Worm (Caenorhabditis elegans) whole organism, L4 larva: ENCODE measurements around the gene gsr-1.
A peak's percentile ranks its signal among the peaks of the same experiment; 100 is the strongest.

ENCODE experiments used
- F37D6.2 ChIP-seq: sonication (generic microtip); optimal IDR thresholded peaks from 2 replicates; lab custom pipeline; 2016; ENCODE audit warnings: mild to moderate bottlenecking, missing genetic modification characterization, missing compliant biosample characterization
- F49E8.2 ChIP-seq: sonication (generic microtip); optimal IDR thresholded peaks from 2 replicates; lab custom pipeline; 2016; ENCODE audit warnings: missing compliant biosample characterization, mild to moderate bottlenecking, missing genetic modification characterization, borderline replicate concordance
- R02D3.7 ChIP-seq: fragments of 150-350 bp; sonication (generic microtip); optimal IDR thresholded peaks from 3 replicates; lab custom pipeline; 2014; ENCODE audit warnings: missing biosample characterization, missing genetic modification characterization
- Y105C5A.15 ChIP-seq: fragments of 200-800 bp; sonication (Bioruptor generic); IDR thresholded peaks from 2 replicates; pipeline ENCODE4 v1.3.6; 2022; ENCODE audit warnings: missing genetic modification characterization, missing compliant biosample characterization
- Y75B8A.6 ChIP-seq: fragments of 200-800 bp; sonication (Bioruptor generic); IDR thresholded peaks from 2 replicates; pipeline ENCODE4 v1.3.6; 2022; ENCODE audit warnings: missing genetic modification reagents, missing genetic modification characterization, missing compliant biosample characterization
- ZK337.2 ChIP-seq: fragments of 200-800 bp; sonication (Bioruptor generic); IDR thresholded peaks from 2 replicates; pipeline ENCODE4 v1.3.6; 2022; ENCODE audit warnings: missing genetic modification reagents, missing genetic modification characterization, missing compliant biosample characterization
- ama-1 ChIP-seq: fragments of 150-350 bp; optimal IDR thresholded peaks from 2 replicates; lab custom pipeline; 2014; ENCODE audit warnings: inconsistent platforms, mixed read lengths
- attf-4 ChIP-seq: sonication (generic microtip); optimal IDR thresholded peaks from 3 replicates; lab custom pipeline; 2017; ENCODE audit warnings: missing biosample characterization, missing genetic modification characterization
- ceh-20 ChIP-seq: fragments of 200-800 bp; sonication (Bioruptor generic); IDR thresholded peaks from 2 replicates; pipeline ENCODE4 v1.3.6; 2022; ENCODE audit warnings: missing genetic modification reagents, missing genetic modification characterization, missing compliant biosample characterization
- ceh-28 ChIP-seq: fragments of 150-350 bp; optimal IDR thresholded peaks from 2 replicates; lab custom pipeline; 2014; ENCODE audit warnings: missing biosample characterization, missing genetic modification reagents, missing genetic modification characterization
- ceh-32 ChIP-seq: sonication (generic microtip); optimal IDR thresholded peaks from 2 replicates; lab custom pipeline; 2016; ENCODE audit warnings: mild to moderate bottlenecking, missing genetic modification characterization, missing compliant biosample characterization; ENCODE audit not compliant: poor library complexity
- ces-1 ChIP-seq: fragments of 150-350 bp; sonication (generic microtip); optimal IDR thresholded peaks from 4 replicates; lab custom pipeline; 2014; ENCODE audit warnings: missing biosample characterization, missing genetic modification reagents, missing genetic modification characterization
- ctbp-1 ChIP-seq: fragments of 200-800 bp; sonication (Bioruptor generic); IDR thresholded peaks from 2 replicates; pipeline ENCODE4 v1.3.6; 2022; ENCODE audit warnings: missing genetic modification reagents, missing genetic modification characterization, missing compliant biosample characterization
- daf-16 ChIP-seq, 3 experiments: sonication (generic microtip); optimal IDR thresholded peaks; 2 replicates each; lab custom pipeline; 2016 to 2017; ENCODE audit warnings: missing genetic modification characterization in 3 of 3, missing genetic modification reagents in 3 of 3, mild to moderate bottlenecking in 2 of 3, missing compliant biosample characterization in 2 of 3, missing biosample characterization in 1 of 3, moderate library complexity in 1 of 3
- dpl-1 ChIP-seq: fragments of 150-350 bp; optimal IDR thresholded peaks from 2 replicates; lab custom pipeline; 2014; ENCODE audit warnings: missing biosample characterization, missing genetic modification reagents, missing genetic modification characterization
- dve-1 ChIP-seq: sonication (generic microtip); optimal IDR thresholded peaks from 2 replicates; lab custom pipeline; 2017; ENCODE audit warnings: antibody characterized with exemption, mild to moderate bottlenecking, missing genetic modification characterization, missing compliant biosample characterization; ENCODE audit not compliant: insufficient read depth
- egl-27 ChIP-seq: sonication (generic microtip); optimal IDR thresholded peaks from 3 replicates; lab custom pipeline; 2017; ENCODE audit warnings: missing biosample characterization, missing genetic modification reagents, missing genetic modification characterization
- egl-43 ChIP-seq: fragments of 200-800 bp; sonication (Bioruptor generic); IDR thresholded peaks from 2 replicates; pipeline ENCODE4 v1.3.6; 2022; ENCODE audit warnings: missing genetic modification reagents, missing genetic modification characterization, missing compliant biosample characterization
- fkh-10 ChIP-seq: fragments of 150-350 bp; optimal IDR thresholded peaks from 2 replicates; lab custom pipeline; 2014; ENCODE audit warnings: missing biosample characterization, missing genetic modification reagents, missing genetic modification characterization
- gei-8 ChIP-seq: fragments of 200-800 bp; sonication (Bioruptor generic); optimal IDR thresholded peaks from 2 replicates; lab custom pipeline; 2018; ENCODE audit warnings: mild to moderate bottlenecking, missing genetic modification characterization, missing compliant biosample characterization
- hif-1 ChIP-seq, 2 experiments: sonication (generic microtip); optimal IDR thresholded peaks; 2 replicates each; lab custom pipeline; 2016 to 2017; ENCODE audit warnings: missing compliant biosample characterization in 2 of 2, missing genetic modification characterization in 2 of 2, missing genetic modification reagents in 2 of 2, missing genotype in 2 of 2, mild to moderate bottlenecking in 1 of 2
- hlh-11 ChIP-seq: fragments of 200-800 bp; sonication (Bioruptor generic); optimal IDR thresholded peaks from 2 replicates; lab custom pipeline; 2018; ENCODE audit warnings: mild to moderate bottlenecking, missing genetic modification characterization, missing compliant biosample characterization
- hlh-30 ChIP-seq: sonication (generic microtip); optimal IDR thresholded peaks from 2 replicates; lab custom pipeline; 2017; ENCODE audit warnings: antibody characterized with exemption, mild to moderate bottlenecking, missing genetic modification characterization, missing compliant biosample characterization; ENCODE audit not compliant: insufficient read depth
- hmg-1.1 ChIP-seq: fragments of 200-800 bp; sonication (Bioruptor generic); IDR thresholded peaks from 2 replicates; pipeline ENCODE4 v1.3.6; 2022; ENCODE audit warnings: missing genetic modification reagents, missing genetic modification characterization, missing compliant biosample characterization
- lin-1 ChIP-seq: fragments of 200-800 bp; sonication (Bioruptor generic); IDR thresholded peaks from 2 replicates; pipeline ENCODE4 v1.3.6; 2022; ENCODE audit warnings: missing genetic modification reagents, missing genetic modification characterization, missing compliant biosample characterization
- lin-29 ChIP-seq: fragments of 200-800 bp; sonication (Bioruptor generic); IDR thresholded peaks from 2 replicates; pipeline ENCODE4 v1.3.6; 2022; ENCODE audit warnings: missing genetic modification reagents, missing genetic modification characterization, missing compliant biosample characterization
- lin-38 ChIP-seq: fragments of 200-800 bp; sonication (Bioruptor generic); IDR thresholded peaks from 2 replicates; pipeline ENCODE4 v1.3.6; 2022; ENCODE audit warnings: missing genetic modification reagents, missing genetic modification characterization, missing compliant biosample characterization
- lin-39 ChIP-seq: fragments of 150-350 bp; optimal IDR thresholded peaks from 2 replicates; lab custom pipeline; 2014; ENCODE audit warnings: missing biosample characterization, missing genetic modification reagents, missing genetic modification characterization
- lir-3 ChIP-seq: sonication (generic microtip); optimal IDR thresholded peaks from 2 replicates; lab custom pipeline; 2016; ENCODE audit warnings: mild to moderate bottlenecking, missing genetic modification characterization, missing compliant biosample characterization
- madf-5 ChIP-seq, 2 experiments: fragments of 200-800 bp; sonication (Bioruptor generic); IDR thresholded peaks; 2 replicates each; pipeline ENCODE4 v1.3.6; 2022; ENCODE audit warnings: missing compliant biosample characterization in 2 of 2, missing genetic modification characterization in 2 of 2
- madf-9 ChIP-seq: fragments of 200-800 bp; sonication (Bioruptor generic); conservative IDR thresholded peaks from 2 replicates; pipeline ENCODE4 v1.3.6; 2022; ENCODE audit warnings: missing genetic modification reagents, missing genetic modification characterization, missing compliant biosample characterization
- mdl-1 ChIP-seq, 2 experiments: fragments of 150-350 bp in 1 of 2; sonication (generic microtip) in 1 of 2; optimal IDR thresholded peaks; 2 replicates each; lab custom pipeline; 2014 to 2017; ENCODE audit warnings: missing biosample characterization in 2 of 2, missing genetic modification characterization in 2 of 2
- mdt-29 ChIP-seq: fragments of 200-800 bp; sonication (Bioruptor generic); IDR thresholded peaks from 2 replicates; pipeline ENCODE4 v1.3.6; 2022; ENCODE audit warnings: missing genetic modification reagents, missing genetic modification characterization, missing compliant biosample characterization
- mep-1 ChIP-seq: fragments of 150-350 bp; sonication (generic microtip); optimal IDR thresholded peaks from 3 replicates; lab custom pipeline; 2014; ENCODE audit warnings: missing biosample characterization, missing genetic modification characterization
- mes-2 ChIP-seq: sonication (generic microtip); optimal IDR thresholded peaks from 2 replicates; lab custom pipeline; 2016; ENCODE audit warnings: missing genotype, mild to moderate bottlenecking, missing genetic modification characterization, missing compliant biosample characterization; ENCODE audit not compliant: poor library complexity, severe bottlenecking
- nhr-10 ChIP-seq: fragments of 150-350 bp; optimal IDR thresholded peaks from 2 replicates; lab custom pipeline; 2014; ENCODE audit warnings: missing biosample characterization, missing genetic modification characterization
- nhr-11 ChIP-seq: fragments of 150-350 bp; optimal IDR thresholded peaks from 2 replicates; lab custom pipeline; 2014; ENCODE audit warnings: missing biosample characterization, missing genetic modification characterization
- nhr-237 ChIP-seq: sonication (generic microtip); optimal IDR thresholded peaks from 2 replicates; lab custom pipeline; 2017; ENCODE audit warnings: missing biosample characterization, missing genetic modification characterization
- nhr-25 ChIP-seq: sonication (generic microtip); optimal IDR thresholded peaks from 2 replicates; lab custom pipeline; 2017; ENCODE audit warnings: missing genetic modification characterization, mild to moderate bottlenecking, missing compliant biosample characterization, antibody characterized with exemption, moderate library complexity, borderline replicate concordance; ENCODE audit not compliant: insufficient read depth
- nhr-48 ChIP-seq: sonication (generic microtip); optimal IDR thresholded peaks from 2 replicates; lab custom pipeline; 2016; ENCODE audit warnings: mild to moderate bottlenecking, missing genetic modification characterization, missing compliant biosample characterization
- pha-4 ChIP-seq, 2 experiments: fragments of 150-350 bp in 1 of 2; fragments of 200-800 bp in 1 of 2; sonication (Bioruptor generic) in 1 of 2; IDR thresholded peaks in 1 of 2; optimal IDR thresholded peaks in 1 of 2; 2 replicates each; pipeline versions ENCODE4 v1.3.6 to Lab custom; 2014 to 2022; ENCODE audit warnings: missing genetic modification characterization in 2 of 2, missing genetic modification reagents in 2 of 2, missing biosample characterization in 1 of 2, missing compliant biosample characterization in 1 of 2
- rbr-2 ChIP-seq: sonication (generic microtip); optimal IDR thresholded peaks from 2 replicates; lab custom pipeline; 2016; ENCODE audit warnings: missing genotype, missing genetic modification characterization, missing compliant biosample characterization
- saeg-2 ChIP-seq: fragments of 200-800 bp; sonication (Bioruptor generic); IDR thresholded peaks from 2 replicates; pipeline ENCODE4 v1.3.6; 2022; ENCODE audit warnings: missing genetic modification reagents, missing genetic modification characterization, missing compliant biosample characterization
- snpc-1.2 ChIP-seq: fragments of 200-800 bp; sonication (Bioruptor generic); IDR thresholded peaks from 2 replicates; pipeline ENCODE4 v1.3.6; 2022; ENCODE audit warnings: missing genetic modification reagents, missing genetic modification characterization, missing compliant biosample characterization
- tra-1 ChIP-seq: fragments of 200-800 bp; sonication (Bioruptor generic); IDR thresholded peaks from 2 replicates; pipeline ENCODE4 v1.3.6; 2022; ENCODE audit warnings: missing genetic modification reagents, missing genetic modification characterization, missing compliant biosample characterization
- zag-1 ChIP-seq: fragments of 150-350 bp; optimal IDR thresholded peaks from 2 replicates; lab custom pipeline; 2014; ENCODE audit warnings: missing biosample characterization, missing genetic modification characterization
- zfp-3 ChIP-seq: fragments of 200-800 bp; sonication (Bioruptor generic); conservative IDR thresholded peaks from 2 replicates; pipeline ENCODE4 v1.3.6; 2022; ENCODE audit warnings: missing genetic modification reagents, missing genetic modification characterization, missing compliant biosample characterization

gsr-1 gene

DNA sequence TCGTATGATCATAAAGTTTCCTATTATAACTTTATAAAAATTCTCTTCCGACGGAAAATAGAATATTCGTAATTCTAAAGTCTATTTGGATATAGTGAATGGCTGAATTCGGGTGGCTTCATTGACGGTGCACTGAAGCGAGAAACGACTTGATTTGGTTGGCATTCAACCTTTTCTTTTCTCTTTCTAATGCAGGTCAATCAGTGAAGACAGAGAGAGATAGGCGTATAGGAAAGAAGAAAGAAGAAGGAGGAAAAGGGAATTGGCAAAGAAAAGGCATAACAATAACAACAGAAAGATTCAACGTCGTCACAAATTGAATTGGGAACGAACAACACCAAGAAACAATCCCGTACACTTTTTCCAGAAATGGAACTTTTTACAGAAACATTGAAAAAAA, 24.8 kb downstream of the gsr-1 start:
- TF ChIP-seq madf-9 (GFP tag; lab: Robert Waterston, UW) (no peak), ceh-32 (no peak), nhr-25 (tag; lab: Kevin White, UChicago) (no peak), egl-27 (tag; lab: Kevin White, UChicago) (no peak), nhr-10 (no peak), mdt-29 (GFP tag; lab: Robert Waterston, UW) (no peak), lir-3 (no peak), ZK337.2 (GFP tag; lab: Robert Waterston, UW) (no peak), mes-2 (tag; lab: Kevin White, UChicago) (no peak), ceh-28 (tag; lab: Kevin White, UChicago) (no peak), ama-1 (lab: Kevin White, UChicago) (no peak), dpl-1 (GFP tag; lab: Kevin White, UChicago) (no peak), Y105C5A.15 (GFP tag; lab: Robert Waterston, UW) (no peak), lin-29 (no peak)

DNA sequence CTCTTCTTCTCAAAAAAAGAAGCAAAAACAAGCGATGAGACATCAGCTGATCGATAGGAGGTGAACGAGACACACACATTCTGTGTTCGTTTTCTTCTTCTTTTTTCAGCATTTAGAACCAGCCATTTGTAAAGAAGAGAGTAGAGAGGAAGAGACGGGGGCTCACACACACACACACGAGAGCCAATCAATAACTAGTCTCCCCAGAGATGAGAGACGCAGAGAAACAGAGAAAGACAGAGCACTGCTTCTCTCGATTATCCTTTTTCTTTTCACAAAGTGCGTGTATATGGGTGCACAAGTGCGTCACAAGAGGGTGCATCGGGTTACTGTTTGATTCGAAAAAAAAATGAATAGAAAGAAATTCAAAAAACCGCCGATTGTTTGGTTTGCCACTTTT, 26.7 kb downstream of the gsr-1 start:
- TF ChIP-seq hif-1 (tag; optimal IDR thresholded peaks at IDR 0.05; lab: Kevin White, UChicago) = peak in 1 of 2 experiments; percentile 65
- TF ChIP-seq egl-43 (GFP tag; lab: Robert Waterston, UW) = peak; percentile 72
- peak; percentile 74 for TF ChIP-seq mep-1 (tag; lab: Kevin White, UChicago)
- no peak for TF ChIP-seq gei-8 (GFP tag; lab: Kevin White, UChicago)
- peak; percentile 67 for TF ChIP-seq ceh-28 (tag; lab: Kevin White, UChicago)
- TF ChIP-seq lin-38 (GFP tag; lab: Robert Waterston, UW) = 0 out of 2 replicates have a peak, but pooled peaks have one; percentile 18
- no peak for TF ChIP-seq nhr-237 (tag; lab: Kevin White, UChicago)
- no peak for TF ChIP-seq madf-5 (GFP tag; IDR thresholded peaks at IDR 0.05; lab: Robert Waterston, UW)
- peak in 1 of 2 experiments; percentile 59 for TF ChIP-seq daf-16 (GFP tag; optimal IDR thresholded peaks at IDR 0.05; lab: Kevin White, UChicago)
- no peak for TF ChIP-seq daf-16 (tag; optimal IDR thresholded peaks at IDR 0.05; lab: Kevin White, UChicago)
- no peak for TF ChIP-seq Y75B8A.6
- peak; percentile 9; the same call in 1 of the 2 replicates for TF ChIP-seq saeg-2 (GFP tag; lab: Robert Waterston, UW)
- no peak for TF ChIP-seq F49E8.2 (tag; lab: Kevin White, UChicago)
- TF ChIP-seq ces-1 (GFP tag; lab: Kevin White, UChicago) = peak; percentile 43
- TF ChIP-seq lin-39 (tag; lab: Kevin White, UChicago) = peak; percentile 61
- no peak for TF ChIP-seq R02D3.7 (tag; lab: Kevin White, UChicago)
- TF ChIP-seq rbr-2 (tag; lab: Kevin White, UChicago) = peak; percentile 85
- 0 out of 2 replicates have a peak, but pooled peaks have one; percentile 52 for TF ChIP-seq ceh-20 (GFP tag; lab: Robert Waterston, UW)
- TF ChIP-seq mdl-1 (tag; optimal IDR thresholded peaks at IDR 0.05; lab: Kevin White, UChicago) = peak in 1 of 2 experiments; percentile 56
- no peak for TF ChIP-seq egl-27 (tag; lab: Kevin White, UChicago)
- TF ChIP-seq nhr-48 (tag; lab: Kevin White, UChicago) = peak; percentile 33
- TF ChIP-seq hmg-1.1 (GFP tag; lab: Robert Waterston, UW) = peak; percentile 85
- TF ChIP-seq hlh-11 (tag; lab: Kevin White, UChicago) = peak; percentile 78
- TF ChIP-seq lin-1 = no peak
- peak; percentile 20 for TF ChIP-seq mes-2 (tag; lab: Kevin White, UChicago)
- peak; percentile 43 for TF ChIP-seq F37D6.2 (tag; lab: Kevin White, UChicago)
- no peak for TF ChIP-seq attf-4 (tag; lab: Kevin White, UChicago)
- TF ChIP-seq nhr-11 (tag; lab: Kevin White, UChicago) = peak; percentile 32
- TF ChIP-seq tra-1 (GFP tag; lab: Robert Waterston, UW) = no peak
- TF ChIP-seq hlh-30 = peak; percentile 73
- peak; percentile 93 for TF ChIP-seq fkh-10 (GFP tag; lab: Kevin White, UChicago)
- no peak for TF ChIP-seq ceh-32
- peak; percentile 80 for TF ChIP-seq ctbp-1
- peak; percentile 52 for TF ChIP-seq pha-4 (GFP tag; IDR thresholded peaks at IDR 0.05; lab: Robert Waterston, UW)
- no peak for TF ChIP-seq pha-4 (tag; optimal IDR thresholded peaks at IDR 0.05; lab: Kevin White, UChicago)
- TF ChIP-seq dve-1 (tag; lab: Kevin White, UChicago) = peak; percentile 32
- TF ChIP-seq snpc-1.2 (GFP tag; lab: Robert Waterston, UW) = no peak
- TF ChIP-seq zfp-3 (GFP tag; lab: Robert Waterston, UW) = no peak
- TF ChIP-seq zag-1 (tag; lab: Kevin White, UChicago) = no peak
